Worm (Caenorhabditis elegans): ENCODE results near the gene sri-21.
"Not testable (repeated sequence)": the region's sequence is repeated elsewhere in the genome, so short reads cannot be mapped to it uniquely, and the experiment has no call there.

sri-21 gene

ce11 chrV:3549553-3549952 is at the start of gene sri-21:
sri-21 (plus strand) TSS chrV:3549853.
- TF ChIP-seq W03F9.2 (tag; optimal IDR thresholded peaks at IDR 0.05) (no peak), dao-5 (tag; optimal IDR thresholded peaks at IDR 0.05) (no peak), him-1 (tag; optimal IDR thresholded peaks at IDR 0.05) (no peak)

- TF ChIP-seq dao-5 (tag; optimal IDR thresholded peaks at IDR 0.05) (no peak), him-1 (tag; optimal IDR thresholded peaks at IDR 0.05) (no peak), W03F9.2 (tag; optimal IDR thresholded peaks at IDR 0.05) (no peak)
These were observed 47.6 kb upstream of the sri-21 start, which contains the start of the genes C07G3.8 and C07G3.10 for ce11 chrV:3502038-3502437. C07G3.8 (minus strand) TSS chrV:3502138. C07G3.10 (plus strand) TSS chrV:3502307.

ce11 chrV:3505745-3506144 is 43.9 kb upstream of the sri-21 start:
- TF ChIP-seq dao-5 (tag; optimal IDR thresholded peaks at IDR 0.05): no peak
- no peak for TF ChIP-seq W03F9.2 (tag; optimal IDR thresholded peaks at IDR 0.05)
- no peak for TF ChIP-seq him-1 (tag; optimal IDR thresholded peaks at IDR 0.05)

- TF ChIP-seq him-1, W03F9.2, dao-5 (tag; optimal IDR thresholded peaks at IDR 0.05): not testable (repeated sequence)
These were observed 43.4 kb upstream of the sri-21 start, which contains the start of gene ugt-64 for ce11 chrV:3506252-3506651. ugt-64 (minus strand) TSS chrV:3506352.

ce11 chrV:3507691-3508090 is 42.0 kb upstream of the sri-21 start, which contains the start of gene str-225:
str-225 (plus strand) TSS chrV:3507822.
- no peak for TF ChIP-seq W03F9.2 (tag; optimal IDR thresholded peaks at IDR 0.05)
- TF ChIP-seq him-1 (tag; optimal IDR thresholded peaks at IDR 0.05): no peak
- TF ChIP-seq dao-5 (tag; optimal IDR thresholded peaks at IDR 0.05): no peak

ce11 chrV:3509878-3510277 is 39.8 kb upstream of the sri-21 start, which contains the start of gene str-228:
str-228 (plus strand) TSS chrV:3510178.
- no peak for TF ChIP-seq dao-5 (tag; optimal IDR thresholded peaks at IDR 0.05)
- TF ChIP-seq him-1 (tag; optimal IDR thresholded peaks at IDR 0.05): no peak
- TF ChIP-seq W03F9.2 (tag; optimal IDR thresholded peaks at IDR 0.05): no peak

ce11 chrV:3512381-3512780 is 37.3 kb upstream of the sri-21 start, which contains the start of gene str-226:
str-226 (plus strand) TSS chrV:3512681.
- TF ChIP-seq W03F9.2 (tag; optimal IDR thresholded peaks at IDR 0.05): no peak
- no peak for TF ChIP-seq him-1 (tag; optimal IDR thresholded peaks at IDR 0.05)
- no peak for TF ChIP-seq dao-5 (tag; optimal IDR thresholded peaks at IDR 0.05)

ce11 chrV:3517889-3518288 is 31.8 kb upstream of the sri-21 start, which contains the start of gene str-227:
str-227 (plus strand) TSS chrV:3518189.
- TF ChIP-seq W03F9.2 (tag; optimal IDR thresholded peaks at IDR 0.05): no peak
- TF ChIP-seq dao-5 (tag; optimal IDR thresholded peaks at IDR 0.05): no peak
- TF ChIP-seq him-1 (tag; optimal IDR thresholded peaks at IDR 0.05): no peak

- TF ChIP-seq him-1 (tag; optimal IDR thresholded peaks at IDR 0.05): no peak
- no peak for TF ChIP-seq W03F9.2 (tag; optimal IDR thresholded peaks at IDR 0.05)
- no peak for TF ChIP-seq dao-5 (tag; optimal IDR thresholded peaks at IDR 0.05)
These were observed 26.4 kb upstream of the sri-21 start, which contains the start of gene irg-1 for ce11 chrV:3523262-3523661. irg-1 (plus strand) TSS chrV:3523587.

- TF ChIP-seq dao-5 (tag; optimal IDR thresholded peaks at IDR 0.05): no peak
- TF ChIP-seq him-1 (tag; optimal IDR thresholded peaks at IDR 0.05): no peak
- no peak for TF ChIP-seq W03F9.2 (tag; optimal IDR thresholded peaks at IDR 0.05)
These were observed 24.7 kb upstream of the sri-21 start, which contains the start of gene T24A6.7 for ce11 chrV:3524970-3525369. T24A6.7 (plus strand) TSS chrV:3525270.

- TF ChIP-seq him-1 (tag; optimal IDR thresholded peaks at IDR 0.05): no peak
- no peak for TF ChIP-seq W03F9.2 (tag; optimal IDR thresholded peaks at IDR 0.05)
- no peak for TF ChIP-seq dao-5 (tag; optimal IDR thresholded peaks at IDR 0.05)
These were observed 22.8 kb upstream of the sri-21 start, which contains the start of gene str-260 for ce11 chrV:3526882-3527281. str-260 (plus strand) TSS chrV:3527182.

ce11 chrV:3530403-3530802 is 19.2 kb upstream of the sri-21 start, which contains the start of gene srbc-66:
srbc-66 (plus strand) TSS chrV:3530703.
- TF ChIP-seq him-1 (tag; optimal IDR thresholded peaks at IDR 0.05) (no peak), W03F9.2 (tag; optimal IDR thresholded peaks at IDR 0.05) (no peak), dao-5 (tag; optimal IDR thresholded peaks at IDR 0.05) (no peak)

ce11 chrV:3535260-3535659 is 14.4 kb upstream of the sri-21 start, which contains the start of gene nhr-221:
nhr-221 (minus strand) TSS chrV:3535360.
- TF ChIP-seq W03F9.2 (tag; optimal IDR thresholded peaks at IDR 0.05): no peak
- TF ChIP-seq him-1 (tag; optimal IDR thresholded peaks at IDR 0.05): no peak
- no peak for TF ChIP-seq dao-5 (tag; optimal IDR thresholded peaks at IDR 0.05)

ce11 chrV:3538307-3538706 is 11.3 kb upstream of the sri-21 start, which contains the start of gene nhr-93:
nhr-93 (minus strand) TSS chrV:3538407.
- TF ChIP-seq dao-5 (tag; optimal IDR thresholded peaks at IDR 0.05) (no peak), him-1 (tag; optimal IDR thresholded peaks at IDR 0.05) (no peak), W03F9.2 (tag; optimal IDR thresholded peaks at IDR 0.05) (no peak)
